Worm (Caenorhabditis elegans): ENCODE measurements around the gene ZK355.8.

Gene ZK355.8

ce11 chrII:2967064-2967463, 39.5 kb downstream of the ZK355.8 start (continued):
- TF ChIP-seq efl-1 (optimal IDR thresholded peaks at IDR 0.05) (peak; percentile 6 to 23), efl-1 (GFP tag; optimal IDR thresholded peaks at IDR 0.05 in 1 of 2) (peak in 1 of 2 experiments; percentile 88), nhr-28 (tag; optimal IDR thresholded peaks at IDR 0.05) (no peak), C16A3.4 (tag; optimal IDR thresholded peaks at IDR 0.05) (no peak), unc-30 (tag; optimal IDR thresholded peaks at IDR 0.05) (no peak), nhr-47 (tag; optimal IDR thresholded peaks at IDR 0.05) (peak; percentile 1), vab-15 (tag; optimal IDR thresholded peaks at IDR 0.05) (no peak), blmp-1 (tag; optimal IDR thresholded peaks at IDR 0.05) (peak; percentile 8), mdl-1 (tag; optimal IDR thresholded peaks at IDR 0.05) (no peak), alr-1 (tag; optimal IDR thresholded peaks at IDR 0.05; ENCODE audit: borderline replicate concordance) (no peak), jun-1 (tag; optimal IDR thresholded peaks at IDR 0.05) (no peak), unc-62 (GFP tag; optimal IDR thresholded peaks at IDR 0.05) (no peak), egl-13 (tag; optimal IDR thresholded peaks at IDR 0.05) (no peak), nhr-76 (tag; optimal IDR thresholded peaks at IDR 0.05) (no peak), nhr-20 (tag; optimal IDR thresholded peaks at IDR 0.05) (peak; percentile 37), mef-2 (tag; optimal IDR thresholded peaks at IDR 0.05) (no peak), elt-2 (tag; optimal IDR thresholded peaks at IDR 0.05) (no peak), hlh-4 (tag; optimal IDR thresholded peaks at IDR 0.05) (no peak), ztf-11 (tag; optimal IDR thresholded peaks at IDR 0.05) (no peak), unc-86 (tag; optimal IDR thresholded peaks at IDR 0.05) (no peak), nhr-11 (tag; optimal IDR thresholded peaks at IDR 0.05) (no peak), fos-1 (tag; optimal IDR thresholded peaks at IDR 0.05) (no peak), snu-23 (GFP tag; optimal IDR thresholded peaks at IDR 0.05) (peak; percentile 7), pag-3 (tag; optimal IDR thresholded peaks at IDR 0.05; ENCODE audit: borderline replicate concordance, insufficient read depth) (no peak), sox-4 (tag; optimal IDR thresholded peaks at IDR 0.05) (no peak), ama-1 (optimal IDR thresholded peaks at IDR 0.05) (no peak), nhr-77 (tag; optimal IDR thresholded peaks at IDR 0.05) (peak; percentile 31), aly-2 (tag; optimal IDR thresholded peaks at IDR 0.05) (no peak), unc-130 (tag; optimal IDR thresholded peaks at IDR 0.05) (no peak), ztf-4 (tag; optimal IDR thresholded peaks at IDR 0.05) (no peak), fkh-8 (tag; optimal IDR thresholded peaks at IDR 0.05) (no peak), egl-27 (tag; optimal IDR thresholded peaks at IDR 0.05) (no peak), skn-1 (tag; optimal IDR thresholded peaks at IDR 0.05) (no peak), lsy-2 (tag; optimal IDR thresholded peaks at IDR 0.05) (peak; percentile 8 to 20), lin-39 (tag; optimal IDR thresholded peaks at IDR 0.05) (no peak), C34B4.2 (tag; optimal IDR thresholded peaks at IDR 0.05) (no peak), C04F5.9 (tag; optimal IDR thresholded peaks at IDR 0.05) (no peak), lir-3 (tag; optimal IDR thresholded peaks at IDR 0.05; ENCODE audit: poor library complexity) (no peak), ceh-8 (GFP tag; optimal IDR thresholded peaks at IDR 0.05) (no peak), nhr-71 (tag; optimal IDR thresholded peaks at IDR 0.05) (peak; percentile 31), ces-1 (GFP tag; optimal IDR thresholded peaks at IDR 0.05) (no peak), lin-13 (GFP tag; optimal IDR thresholded peaks at IDR 0.05) (no peak), ets-5 (GFP tag; IDR thresholded peaks at IDR 0.05) (no peak), zip-4 (GFP tag; optimal IDR thresholded peaks at IDR 0.05) (no peak), pqm-1 (tag; optimal IDR thresholded peaks at IDR 0.05) (no peak), nhr-84 (tag; optimal IDR thresholded peaks at IDR 0.05) (no peak), swsn-7 (tag; optimal IDR thresholded peaks at IDR 0.05) (peak; percentile 25), mep-1 (tag; optimal IDR thresholded peaks at IDR 0.05) (no peak), nhr-85 (tag) (peak; percentile 68), zag-1 (tag; optimal IDR thresholded peaks at IDR 0.05) (no peak), mab-9 (GFP tag; IDR thresholded peaks at IDR 0.05) (no peak), lin-14 (GFP tag; optimal IDR thresholded peaks at IDR 0.05) (peak; percentile 67), tlp-1 (tag; optimal IDR thresholded peaks at IDR 0.05) (no peak), nhr-12 (tag; optimal IDR thresholded peaks at IDR 0.05) (no peak), nhr-237 (tag; optimal IDR thresholded peaks at IDR 0.05) (no peak), lin-15B (tag; optimal IDR thresholded peaks at IDR 0.05) (no peak)

Measured in whole organism, L1 larva.